Fruit fly (Drosophila melanogaster): ENCODE data around the gene CG5953.

DNA sequence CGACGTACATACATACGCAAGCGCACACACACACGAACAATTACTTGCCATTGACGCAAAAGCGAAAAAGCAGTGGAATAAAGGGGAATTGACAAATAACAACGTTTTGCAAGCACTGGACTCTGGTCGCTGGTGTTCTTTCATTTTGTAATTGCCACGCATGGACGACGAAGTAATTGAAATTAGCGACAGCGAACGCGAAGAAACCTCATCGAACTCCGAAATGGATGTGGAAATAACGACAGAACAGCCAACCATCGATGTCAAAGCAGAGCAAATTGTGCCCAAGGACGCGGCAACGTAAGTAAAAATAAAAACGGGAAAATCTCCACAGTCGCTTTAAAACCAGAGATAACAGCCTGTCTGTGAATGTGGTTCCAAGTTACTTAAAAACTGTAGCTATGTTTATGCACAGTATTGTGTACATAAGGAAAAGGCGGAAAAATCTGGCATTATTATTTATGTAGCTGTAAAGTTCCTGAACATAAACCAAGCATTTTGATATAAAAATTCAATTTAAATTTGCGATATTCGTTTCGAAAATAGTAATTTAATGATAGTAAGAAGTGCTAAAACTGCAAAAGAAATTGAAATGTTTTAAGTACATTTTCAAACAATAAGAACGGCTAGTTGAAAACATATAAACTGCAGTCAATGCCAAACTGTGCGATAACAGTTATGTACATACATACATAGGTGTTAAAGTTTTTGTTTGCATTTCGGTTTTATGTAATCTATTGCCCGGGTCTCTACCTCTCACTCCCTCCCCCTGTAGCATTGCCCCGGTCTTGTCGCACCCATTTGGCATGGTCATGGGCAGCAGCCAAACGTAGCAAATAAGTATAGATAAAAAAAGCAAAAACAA, 40.7 kb downstream of the CG5953 start:
- no peak for TF ChIP-seq CTCF (optimal IDR thresholded peaks at IDR 0.05)
- TF ChIP-seq CG8478 (optimal IDR thresholded peaks at IDR 0.05): no peak

Data from S2 (cell line).